Worm (Caenorhabditis elegans) whole organism, late embryonic: ENCODE measurements around the gene abch-1.

ENCODE experiments used
- K09A11.1 ChIP-seq: sonication (generic microtip); optimal IDR thresholded peaks from 2 replicates; lab custom pipeline; 2017; ENCODE audit warnings: antibody characterized with exemption, mild to moderate bottlenecking, missing genetic modification characterization, missing compliant biosample characterization; ENCODE audit not compliant: insufficient read depth
- T23F11.4 ChIP-seq: fragments of 200-800 bp; sonication (Bioruptor generic); optimal IDR thresholded peaks from 2 replicates; lab custom pipeline; 2018; ENCODE audit warnings: mild to moderate bottlenecking, missing genetic modification characterization, missing compliant biosample characterization
- ahr-1 ChIP-seq: sonication (generic microtip); optimal IDR thresholded peaks from 2 replicates; lab custom pipeline; 2016; ENCODE audit warnings: missing genetic modification characterization, missing compliant biosample characterization
- ama-1 ChIP-seq: fragments of 150-350 bp; optimal IDR thresholded peaks from 2 replicates; lab custom pipeline; 2014
- ceh-19 ChIP-seq: fragments of 200-800 bp; sonication (Bioruptor generic); optimal IDR thresholded peaks from 2 replicates; lab custom pipeline; 2018; ENCODE audit warnings: mild to moderate bottlenecking, missing genetic modification characterization, missing compliant biosample characterization
- ceh-24 ChIP-seq: sonication (generic microtip); optimal IDR thresholded peaks from 2 replicates; lab custom pipeline; 2016; ENCODE audit warnings: mild to moderate bottlenecking, missing genetic modification characterization, missing compliant biosample characterization
- ceh-34 ChIP-seq: sonication (generic microtip); optimal IDR thresholded peaks from 2 replicates; lab custom pipeline; 2016; ENCODE audit warnings: mild to moderate bottlenecking, missing genetic modification characterization, missing compliant biosample characterization
- ceh-45 ChIP-seq: fragments of 200-800 bp; sonication (Bioruptor generic); IDR thresholded peaks from 2 replicates; pipeline ENCODE4 v1.3.6; 2022; ENCODE audit warnings: missing genetic modification reagents, missing genetic modification characterization, missing compliant biosample characterization
- ceh-9 ChIP-seq: sonication (generic microtip); optimal IDR thresholded peaks from 2 replicates; lab custom pipeline; 2016; ENCODE audit warnings: mild to moderate bottlenecking, missing genetic modification characterization, inconsistent platforms, missing compliant biosample characterization
- hlh-30 ChIP-seq: sonication (generic microtip); optimal IDR thresholded peaks from 2 replicates; lab custom pipeline; 2017; ENCODE audit warnings: antibody characterized with exemption, missing genetic modification characterization, missing compliant biosample characterization; ENCODE audit not compliant: insufficient read depth
- pha-2 ChIP-seq: sonication (generic microtip); optimal IDR thresholded peaks from 2 replicates; lab custom pipeline; 2017; ENCODE audit warnings: mild to moderate bottlenecking, missing genetic modification characterization, missing compliant biosample characterization
- pha-4 ChIP-seq: fragments of 150-350 bp; optimal IDR thresholded peaks from 2 replicates; lab custom pipeline; 2018; ENCODE audit warnings: missing biosample characterization, missing genetic modification reagents, missing genetic modification characterization
- pqm-1 ChIP-seq: sonication (generic microtip); optimal IDR thresholded peaks from 2 replicates; lab custom pipeline; 2016; ENCODE audit warnings: missing genetic modification characterization, missing compliant biosample characterization
- unc-42 ChIP-seq: sonication (generic microtip); optimal IDR thresholded peaks from 2 replicates; lab custom pipeline; 2016; ENCODE audit warnings: missing genotype, missing genetic modification characterization, missing compliant biosample characterization

ce11 chrII:6520103-6520502, 11.3 kb downstream of the abch-1 start:
- TF ChIP-seq K09A11.1 (tag; lab: Kevin White, UChicago) (no peak), pha-2 (tag; lab: Kevin White, UChicago) (no peak), ceh-34 (no peak), ceh-45 (GFP tag; lab: Robert Waterston, UW) (no peak), ceh-24 (tag; lab: Kevin White, UChicago) (no peak), ahr-1 (tag; lab: Kevin White, UChicago) (no peak), ama-1 (lab: Kevin White, UChicago) (no peak), ceh-9 (tag; lab: Kevin White, UChicago) (no peak), pha-4 (tag; lab: Kevin White, UChicago) (no peak), ceh-19 (GFP tag; lab: Kevin White, UChicago) (no peak), T23F11.4 (GFP tag; lab: Kevin White, UChicago) (no peak), hlh-30 (tag; lab: Kevin White, UChicago) (no peak), pqm-1 (tag; lab: Kevin White, UChicago) (no peak), unc-42 (no peak)
